Fruit fly (Drosophila melanogaster) whole organism, pupa: ENCODE data around the gene CG7560.

Experiments
- CG14655 ChIP-seq: fragments of 200-800 bp; sonication (Bioruptor generic); optimal IDR thresholded peaks from 3 replicates; lab custom pipeline; 2017; ENCODE audit warnings: mild to moderate bottlenecking, missing biosample characterization, missing genetic modification reagents, missing genetic modification characterization
- CG17806 ChIP-seq: fragments of 200-800 bp; sonication (Bioruptor generic); optimal IDR thresholded peaks from 2 replicates; lab custom pipeline; 2018; ENCODE audit warnings: missing biosample characterization, mild to moderate bottlenecking, missing genetic modification characterization, moderate library complexity
- CG32121 ChIP-seq: fragments of 200-800 bp; sonication (Bioruptor generic); IDR thresholded peaks from 2 replicates; pipeline ENCODE4 v1.3.6; 2022; ENCODE audit warnings: missing biosample characterization, missing genetic modification characterization
- CG4496 ChIP-seq: fragments of 200-800 bp; sonication (Bioruptor generic); IDR thresholded peaks from 3 replicates; pipeline ENCODE4 v1.3.6; 2022; ENCODE audit warnings: missing biosample characterization, missing genetic modification characterization
- CG8159 ChIP-seq: fragments of 200-800 bp; sonication (Bioruptor generic); optimal IDR thresholded peaks from 3 replicates; lab custom pipeline; 2018; ENCODE audit warnings: missing biosample characterization, mild to moderate bottlenecking, missing genetic modification characterization, moderate library complexity
- EcR ChIP-seq: fragments of 200-800 bp; sonication (Bioruptor generic); optimal IDR thresholded peaks from 3 replicates; lab custom pipeline; 2019; ENCODE audit warnings: missing biosample characterization, missing genetic modification characterization, mild to moderate bottlenecking, moderate library complexity, missing genetic modification reagents
- Snoo ChIP-seq: fragments of 200-800 bp; sonication (Bioruptor generic); optimal IDR thresholded peaks from 3 replicates; lab custom pipeline; 2017; ENCODE audit warnings: missing biosample characterization, mild to moderate bottlenecking, missing genetic modification characterization, inconsistent platforms
- gl ChIP-seq: fragments of 200-800 bp; sonication (Bioruptor generic); optimal IDR thresholded peaks from 2 replicates; lab custom pipeline; 2018; ENCODE audit warnings: missing biosample characterization, mild to moderate bottlenecking, missing genetic modification characterization

DNA sequence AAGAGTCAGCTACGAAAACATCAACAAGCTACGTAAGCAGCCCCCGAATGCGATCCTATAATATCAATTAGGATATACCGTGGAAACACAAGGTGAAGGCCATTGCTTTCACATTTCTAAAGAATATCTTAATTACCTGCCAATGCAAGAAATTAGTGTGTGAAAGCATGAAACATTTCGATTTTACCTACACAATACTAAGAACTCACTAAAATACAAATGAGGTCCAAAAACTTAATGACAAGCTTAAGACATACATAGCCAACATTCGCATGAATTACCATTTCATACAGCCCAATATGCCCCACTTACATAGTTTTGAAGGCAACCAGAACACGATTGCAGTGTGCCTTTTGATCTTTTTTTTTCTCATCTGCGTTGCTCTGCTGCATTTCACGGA, 4.7 kb downstream of the CG7560 start:
- TF ChIP-seq CG17806 (tag; lab: Kevin White, UChicago) (peak; percentile 25), CG14655 (GFP tag; lab: Kevin White, UChicago) (peak; percentile 70), Snoo (tag; lab: Kevin White, UChicago) (no peak), gl (tag; lab: Kevin White, UChicago) (no peak), EcR (GFP tag; lab: Kevin White, UChicago) (no peak), CG8159 (tag; lab: Kevin White, UChicago) (peak; percentile 53), CG4496 (GFP tag; lab: Robert Waterston, UW) (no peak), CG32121 (peak; percentile 46)
